Fruit fly (Drosophila melanogaster) whole organism, embryonic: Measurements from ENCODE around the gene CG13369.

Source experiments
- Aef1 ChIP-seq: fragments of 200-800 bp; sonication (Bioruptor generic); IDR thresholded peaks from 3 replicates; pipeline ENCODE4 v1.3.6; 2022; ENCODE audit warnings: missing biosample characterization, missing genetic modification characterization
- CG11723 ChIP-seq: fragments of 200-800 bp; sonication (Bioruptor generic); optimal IDR thresholded peaks from 2 replicates; lab custom pipeline; 2017; ENCODE audit warnings: missing biosample characterization, mild to moderate bottlenecking, missing genetic modification characterization
- CG12659 ChIP-seq: fragments of 200-800 bp; sonication (Bioruptor generic); optimal IDR thresholded peaks from 3 replicates; lab custom pipeline; 2017; ENCODE audit warnings: mild to moderate bottlenecking, missing biosample characterization, missing genetic modification reagents, missing genetic modification characterization
- CG12744 ChIP-seq: fragments of 200-800 bp; sonication (Bioruptor generic); optimal IDR thresholded peaks from 2 replicates; lab custom pipeline; 2016; ENCODE audit warnings: missing biosample characterization, missing genetic modification characterization
- CG13287 ChIP-seq: fragments of 200-800 bp; sonication (Bioruptor generic); IDR thresholded peaks from 2 replicates; pipeline ENCODE4 v1.3.6; 2022; ENCODE audit warnings: missing biosample characterization, missing genetic modification characterization; ENCODE audit not compliant: partially characterized antibody
- CG13424 ChIP-seq: fragments of 200-800 bp; sonication (Bioruptor generic); optimal IDR thresholded peaks from 2 replicates; lab custom pipeline; 2019; ENCODE audit warnings: missing biosample characterization, mild to moderate bottlenecking, missing genetic modification characterization, moderate library complexity
- CG17328 ChIP-seq: fragments of 200-800 bp; sonication (Bioruptor generic); IDR thresholded peaks from 2 replicates; pipeline ENCODE4 v1.3.6; 2022; ENCODE audit warnings: missing biosample characterization, missing genetic modification characterization
- CG17359 ChIP-seq: fragments of 200-800 bp; sonication (Bioruptor generic); optimal IDR thresholded peaks from 3 replicates; lab custom pipeline; 2018; ENCODE audit warnings: missing biosample characterization, mild to moderate bottlenecking, missing genetic modification characterization, moderate library complexity
- CG18599 ChIP-seq: fragments of 200-800 bp; sonication (Bioruptor generic); optimal IDR thresholded peaks from 3 replicates; lab custom pipeline; 2017; ENCODE audit warnings: missing biosample characterization, missing genetic modification characterization, mild to moderate bottlenecking, moderate library complexity, missing genetic modification reagents
- CG31441 ChIP-seq: fragments of 200-800 bp; sonication (Bioruptor generic); IDR thresholded peaks from 2 replicates; pipeline ENCODE4 v1.3.6; 2022; ENCODE audit warnings: missing biosample characterization, missing genetic modification characterization
- CG32767 ChIP-seq: fragments of 200-800 bp; sonication (Bioruptor generic); IDR thresholded peaks from 2 replicates; pipeline ENCODE4 v1.3.6; 2022; ENCODE audit warnings: missing biosample characterization, missing genetic modification characterization
- CG33557 ChIP-seq: fragments of 200-800 bp; sonication (Bioruptor generic); optimal IDR thresholded peaks from 2 replicates; lab custom pipeline; 2019; ENCODE audit warnings: missing biosample characterization, mild to moderate bottlenecking, missing genetic modification characterization, moderate library complexity
- CG4730 ChIP-seq: fragments of 200-800 bp; sonication (Bioruptor generic); IDR thresholded peaks from 2 replicates; pipeline ENCODE4 v1.3.6; 2022; ENCODE audit warnings: missing biosample characterization, missing genetic modification characterization
- CG4854 ChIP-seq: fragments of 200-800 bp; sonication (Bioruptor generic); optimal IDR thresholded peaks from 2 replicates; lab custom pipeline; 2016; ENCODE audit warnings: missing biosample characterization, missing genetic modification characterization, inconsistent platforms
- CG6272 ChIP-seq: fragments of 200-800 bp; sonication (Bioruptor generic); IDR thresholded peaks from 2 replicates; pipeline ENCODE4 v1.3.6; 2022; ENCODE audit warnings: missing biosample characterization, missing genetic modification characterization
- CG6654 ChIP-seq: fragments of 200-800 bp; sonication (Bioruptor generic); optimal IDR thresholded peaks from 2 replicates; lab custom pipeline; 2017; ENCODE audit warnings: missing biosample characterization, mild to moderate bottlenecking, missing genetic modification characterization
- CG7372 ChIP-seq: fragments of 200-800 bp; sonication (Bioruptor generic); IDR thresholded peaks from 2 replicates; pipeline ENCODE4 v1.3.6; 2022; ENCODE audit warnings: missing biosample characterization, missing genetic modification characterization
- CG7745 ChIP-seq: fragments of 200-800 bp; sonication (Bioruptor generic); optimal IDR thresholded peaks from 2 replicates; lab custom pipeline; 2018; ENCODE audit warnings: missing biosample characterization, mild to moderate bottlenecking, missing genetic modification characterization, moderate library complexity
- CG7987 ChIP-seq: fragments of 200-800 bp; sonication (Bioruptor generic); optimal IDR thresholded peaks from 2 replicates; lab custom pipeline; 2018; ENCODE audit warnings: missing biosample characterization, mild to moderate bottlenecking, missing genetic modification characterization, moderate library complexity
- CG8359 ChIP-seq: fragments of 200-800 bp; sonication (Bioruptor generic); optimal IDR thresholded peaks from 2 replicates; lab custom pipeline; 2017; ENCODE audit warnings: missing biosample characterization, mild to moderate bottlenecking, missing genetic modification characterization, borderline replicate concordance
- CG8924 ChIP-seq: fragments of 200-800 bp; optimal IDR thresholded peaks from 3 replicates; lab custom pipeline; 2019; ENCODE audit warnings: missing biosample characterization, mild to moderate bottlenecking, missing genetic modification characterization, moderate library complexity
- D19B ChIP-seq: fragments of 200-800 bp; sonication (Bioruptor generic); optimal IDR thresholded peaks from 2 replicates; lab custom pipeline; 2017; ENCODE audit warnings: missing biosample characterization, mild to moderate bottlenecking, missing genetic modification characterization
- Dbx ChIP-seq: fragments of 200-800 bp; sonication (Bioruptor generic); IDR thresholded peaks from 3 replicates; pipeline ENCODE4 v1.3.6; 2022; ENCODE audit warnings: missing biosample characterization, missing genetic modification characterization
- Dip3 ChIP-seq: fragments of 200-800 bp; sonication (Bioruptor generic); optimal IDR thresholded peaks from 3 replicates; lab custom pipeline; 2016; ENCODE audit warnings: missing biosample characterization, missing genetic modification characterization
- Ets97D ChIP-seq: fragments of 200-800 bp; sonication (Bioruptor generic); optimal IDR thresholded peaks from 3 replicates; lab custom pipeline; 2016; ENCODE audit warnings: missing biosample characterization, missing genetic modification characterization
- Fer2 ChIP-seq: fragments of 200-800 bp; sonication (Bioruptor generic); optimal IDR thresholded peaks from 2 replicates; lab custom pipeline; 2018; ENCODE audit warnings: missing biosample characterization, mild to moderate bottlenecking, missing genetic modification characterization, moderate library complexity
- Hr39 ChIP-seq: fragments of >200 bp; optimal IDR thresholded peaks from 2 replicates; lab custom pipeline; 2017
- Hr51 ChIP-seq, 2 experiments: fragments of 200-800 bp; sonication (Bioruptor generic); optimal IDR thresholded peaks; 2 replicates in 1 of 2; 3 replicates in 1 of 2; lab custom pipeline; 2016 to 2018; ENCODE audit warnings: missing biosample characterization in 2 of 2, missing genetic modification characterization in 2 of 2, mild to moderate bottlenecking in 1 of 2, moderate library complexity in 1 of 2
- Hsf ChIP-seq: fragments of 200-800 bp; sonication (Bioruptor generic); optimal IDR thresholded peaks from 3 replicates; lab custom pipeline; 2016; ENCODE audit warnings: missing biosample characterization, missing genetic modification characterization
- Med ChIP-seq: fragments of 200-800 bp; sonication (Bioruptor generic); peaks from one replicate; lab custom pipeline; 2016; ENCODE audit warnings: missing biosample characterization, missing genetic modification characterization, mild to moderate bottlenecking, inconsistent platforms, moderate library complexity
- Side ChIP-seq: fragments of 200-800 bp; sonication (Bioruptor generic); optimal IDR thresholded peaks from 2 replicates; lab custom pipeline; 2016; ENCODE audit warnings: missing biosample characterization, missing genetic modification characterization
- Ssrp ChIP-seq: fragments of 200-800 bp; sonication (Bioruptor generic); optimal IDR thresholded peaks from 2 replicates; lab custom pipeline; 2018; ENCODE audit warnings: missing biosample characterization, mild to moderate bottlenecking, missing genetic modification characterization, moderate library complexity
- abd-A ChIP-seq: fragments of 200-800 bp; sonication (Bioruptor generic); optimal IDR thresholded peaks from 3 replicates; lab custom pipeline; 2019; ENCODE audit warnings: missing biosample characterization, mild to moderate bottlenecking, missing genetic modification characterization, moderate library complexity
- ara ChIP-seq: fragments of 200-800 bp; sonication (Bioruptor generic); IDR thresholded peaks from 2 replicates; pipeline ENCODE4 v1.3.6; 2022; ENCODE audit warnings: missing biosample characterization, missing genetic modification characterization
- ase ChIP-seq: fragments of 200-800 bp; sonication (Bioruptor generic); IDR thresholded peaks from 3 replicates; pipeline ENCODE4 v1.3.6; 2022; ENCODE audit warnings: missing biosample characterization, missing genetic modification characterization
- cas ChIP-seq: fragments of 200-800 bp; sonication (Bioruptor generic); IDR thresholded peaks from 2 replicates; pipeline ENCODE4 v1.3.6; 2022; ENCODE audit warnings: missing biosample characterization, missing genetic modification characterization
- chn ChIP-seq: fragments of 200-800 bp; sonication (Bioruptor generic); optimal IDR thresholded peaks from 2 replicates; lab custom pipeline; 2016; ENCODE audit warnings: missing biosample characterization, missing genetic modification characterization
- danr ChIP-seq: fragments of 200-800 bp; sonication (Bioruptor generic); IDR thresholded peaks from 2 replicates; pipeline ENCODE4 v1.3.6; 2022; ENCODE audit warnings: missing biosample characterization, missing genetic modification characterization
- hb ChIP-seq: fragments of 200-800 bp; sonication (Bioruptor generic); IDR thresholded peaks from 3 replicates; pipeline ENCODE4 v1.3.6; 2022; ENCODE audit warnings: missing biosample characterization, missing genetic modification characterization; ENCODE audit not compliant: partially characterized antibody
- kay ChIP-seq: fragments of 200-800 bp; sonication (Bioruptor generic); optimal IDR thresholded peaks from 2 replicates; lab custom pipeline; 2016; ENCODE audit warnings: missing biosample characterization, missing genetic modification characterization
- knrl ChIP-seq: fragments of 200-800 bp; sonication (Bioruptor generic); IDR thresholded peaks from 3 replicates; pipeline ENCODE4 v1.3.6; 2022; ENCODE audit warnings: missing biosample characterization, missing genetic modification characterization; ENCODE audit not compliant: partially characterized antibody
- mld ChIP-seq: fragments of 200-800 bp; sonication (Bioruptor generic); IDR thresholded peaks from 3 replicates; pipeline ENCODE4 v1.3.6; 2022; ENCODE audit warnings: missing biosample characterization, missing genetic modification characterization; ENCODE audit not compliant: partially characterized antibody
- pan ChIP-seq, 4 experiments: fragments of >200 bp in 3 of 4; fragments of 200-800 bp in 1 of 4; sonication (Bioruptor generic) in 1 of 4; optimal IDR thresholded peaks in 3 of 4; IDR thresholded peaks in 1 of 4; 2 replicates each; pipeline versions ENCODE4 v1.3.6 to Lab custom; 2017 to 2022; ENCODE audit warnings: missing biosample characterization in 2 of 4, missing genetic modification characterization in 2 of 4, mixed read lengths in 1 of 4
- pfk ChIP-seq: fragments of 200-800 bp; sonication (Bioruptor generic); optimal IDR thresholded peaks from 2 replicates; lab custom pipeline; 2018; ENCODE audit warnings: missing biosample characterization, mild to moderate bottlenecking, missing genetic modification characterization, moderate library complexity
- shn ChIP-seq: fragments of 200-800 bp; sonication (Bioruptor generic); optimal IDR thresholded peaks from 3 replicates; lab custom pipeline; 2016; ENCODE audit warnings: missing biosample characterization, missing genetic modification characterization
- tap ChIP-seq: fragments of 200-800 bp; optimal IDR thresholded peaks from 3 replicates; lab custom pipeline; 2019; ENCODE audit warnings: missing biosample characterization, mild to moderate bottlenecking, missing genetic modification characterization, moderate library complexity
- tna ChIP-seq: fragments of 200-800 bp; sonication (Bioruptor generic); IDR thresholded peaks from 2 replicates; pipeline ENCODE4 v1.3.6; 2022; ENCODE audit warnings: missing biosample characterization, missing genetic modification characterization; ENCODE audit not compliant: partially characterized antibody
- twi ChIP-seq: fragments of 200-800 bp; optimal IDR thresholded peaks from 2 replicates; lab custom pipeline; 2019; ENCODE audit warnings: missing biosample characterization, mild to moderate bottlenecking, missing genetic modification characterization, moderate library complexity

The CG13369 gene

dm6 chrX:629239-629821 is 6.1 kb downstream of the CG13369 start, which contains the start of the genes RpL36 and Mybbp1A (continued):
- peak; percentile 54; the same call in 1 of the 2 replicates for TF ChIP-seq CG7372 (GFP tag; lab: Robert Waterston, UW)
- TF ChIP-seq Med = peak; percentile 98
- TF ChIP-seq CG13287 = peak; percentile 85
- peak; percentile 77 for TF ChIP-seq Hsf
- TF ChIP-seq CG4730 = peak; percentile 41; the same call in 1 of the 2 replicates
- TF ChIP-seq mld (GFP tag; lab: Robert Waterston, UW) = peak; percentile 64; the same call in 2 of the 3 replicates
- TF ChIP-seq hb (GFP tag; lab: Robert Waterston, UW) = peak; percentile 93
- peak; percentile 39 for TF ChIP-seq CG8924 (tag; lab: Kevin White, UChicago)
- TF ChIP-seq CG11723 = peak; percentile 74
- peak; percentile 42; the same call in 1 of the 2 replicates for TF ChIP-seq ara (GFP tag; lab: Robert Waterston, UW)
- peak; percentile 87 for TF ChIP-seq CG7987 (GFP tag; lab: Kevin White, UChicago)
- TF ChIP-seq CG33557 = no peak
- TF ChIP-seq CG32767 (GFP tag; lab: Robert Waterston, UW) = 0 out of 2 replicates have a peak, but pooled peaks have one; percentile 41
- no peak for TF ChIP-seq pan (optimal IDR thresholded peaks at IDR 0.05; lab: Kevin White, UChicago)
- peak in 1 of 2 experiments; percentile 67 for TF ChIP-seq pan (GFP tag; optimal IDR thresholded peaks at IDR 0.05 in 1 of 2, IDR thresholded peaks at IDR 0.05 in 1 of 2)
- no peak for TF ChIP-seq CG6654 (GFP tag; lab: Kevin White, UChicago)
- TF ChIP-seq danr = no peak
- no peak for TF ChIP-seq CG7745 (tag; lab: Kevin White, UChicago)
- no peak for TF ChIP-seq kay (GFP tag; lab: Kevin White, UChicago)
- TF ChIP-seq CG6272 (GFP tag; lab: Robert Waterston, UW) = 0 out of 2 replicates have a peak, but pooled peaks have one; percentile 30
- peak; percentile 28; the same call in 1 of the 3 replicates for TF ChIP-seq Aef1 (GFP tag; lab: Robert Waterston, UW)
- peak; percentile 81 for TF ChIP-seq shn (GFP tag; lab: Kevin White, UChicago)
- TF ChIP-seq Ets97D (GFP tag; lab: Kevin White, UChicago) = peak; percentile 99
- TF ChIP-seq abd-A (tag; lab: Kevin White, UChicago) = no peak
- TF ChIP-seq Side (GFP tag; lab: Kevin White, UChicago) = peak; percentile 86
- TF ChIP-seq tna (GFP tag; lab: Robert Waterston, UW) = peak; percentile 86
- TF ChIP-seq Ssrp (tag; lab: Kevin White, UChicago) = peak; percentile 5
- TF ChIP-seq cas (GFP tag; lab: Robert Waterston, UW) = no peak
- TF ChIP-seq CG31441 (GFP tag; lab: Robert Waterston, UW) = peak; percentile 70
- TF ChIP-seq CG17328 (GFP tag; lab: Robert Waterston, UW) = peak; percentile 70
- TF ChIP-seq twi (tag; lab: Kevin White, UChicago) = peak; percentile 37
- TF ChIP-seq CG13424 = peak; percentile 34
- TF ChIP-seq CG12744 = peak; percentile 52
- TF ChIP-seq Dbx = peak; percentile 85
- TF ChIP-seq chn (GFP tag; lab: Kevin White, UChicago) = peak; percentile 72
- peak; percentile 59 for TF ChIP-seq Dip3
- TF ChIP-seq ase (GFP tag; lab: Robert Waterston, UW) = peak; percentile 56; the same call in 2 of the 3 replicates
- peak; percentile 46 for TF ChIP-seq CG17359 (tag; lab: Kevin White, UChicago)
- TF ChIP-seq pfk (GFP tag; lab: Kevin White, UChicago) = peak; percentile 55
- peak; percentile 57 to 67 for TF ChIP-seq Hr51 (GFP tag; optimal IDR thresholded peaks at IDR 0.05; lab: Kevin White, UChicago)
- peak; percentile 8 for TF ChIP-seq CG8359 (GFP tag; lab: Kevin White, UChicago)
- TF ChIP-seq CG12659 (GFP tag; lab: Kevin White, UChicago) = peak; percentile 92
- peak; percentile 27 for TF ChIP-seq CG4854 (GFP tag; lab: Kevin White, UChicago)
- no peak for TF ChIP-seq Hr39 (lab: Kevin White, UChicago)
- no peak for TF ChIP-seq tap
- TF ChIP-seq D19B (GFP tag; lab: Kevin White, UChicago) = peak; percentile 43
- peak; percentile 89 for TF ChIP-seq knrl (GFP tag; lab: Robert Waterston, UW)
- TF ChIP-seq Fer2 (tag; lab: Kevin White, UChicago) = peak; percentile 45
- peak; percentile 80 for TF ChIP-seq CG18599
